Fruit fly (Drosophila melanogaster) whole organism, embryonic: ENCODE data around the gene CG17562.

Experiments
- Abd-B ChIP-seq: fragments of 200-800 bp; sonication (Bioruptor generic); optimal IDR thresholded peaks from 2 replicates; lab custom pipeline; 2018; ENCODE audit warnings: missing biosample characterization, mild to moderate bottlenecking, missing genetic modification characterization, moderate library complexity
- Adf1 ChIP-seq: fragments of 200-800 bp; sonication (Bioruptor generic); IDR thresholded peaks from 2 replicates; pipeline ENCODE4 v1.3.6; 2022; ENCODE audit warnings: missing biosample characterization, missing genetic modification characterization
- CG10431 ChIP-seq: fragments of 200-800 bp; sonication (Bioruptor generic); optimal IDR thresholded peaks from 3 replicates; lab custom pipeline; 2018; ENCODE audit warnings: missing biosample characterization, mild to moderate bottlenecking, missing genetic modification characterization
- CG12104 ChIP-seq: fragments of 200-800 bp; sonication (Bioruptor generic); optimal IDR thresholded peaks from 3 replicates; lab custom pipeline; 2016; ENCODE audit warnings: missing biosample characterization, missing genetic modification characterization
- CG12219 ChIP-seq: fragments of 200-800 bp; sonication (Bioruptor generic); optimal IDR thresholded peaks from 3 replicates; lab custom pipeline; 2018; ENCODE audit warnings: missing biosample characterization, mild to moderate bottlenecking, missing genetic modification characterization
- CG12236 ChIP-seq: fragments of 200-800 bp; sonication (Bioruptor generic); optimal IDR thresholded peaks from 2 replicates; lab custom pipeline; 2016; ENCODE audit warnings: missing biosample characterization, missing genetic modification characterization
- CG13296 ChIP-seq: fragments of 200-800 bp; sonication (Bioruptor generic); optimal IDR thresholded peaks from 3 replicates; lab custom pipeline; 2018; ENCODE audit warnings: missing biosample characterization, mild to moderate bottlenecking, missing genetic modification characterization
- CG14710 ChIP-seq: fragments of 200-800 bp; sonication (Bioruptor generic); optimal IDR thresholded peaks from 3 replicates; lab custom pipeline; 2019; ENCODE audit warnings: missing biosample characterization, mild to moderate bottlenecking, missing genetic modification characterization, moderate library complexity
- CG14860 ChIP-seq: fragments of 200-800 bp; sonication (Bioruptor generic); IDR thresholded peaks from 3 replicates; pipeline ENCODE4 v1.3.6; 2022; ENCODE audit warnings: missing biosample characterization, missing genetic modification characterization; ENCODE audit not compliant: partially characterized antibody
- CG15073 ChIP-seq: fragments of 200-800 bp; sonication (Bioruptor generic); optimal IDR thresholded peaks from 2 replicates; lab custom pipeline; 2016; ENCODE audit warnings: missing biosample characterization, missing genetic modification characterization
- CG17186 ChIP-seq: fragments of 200-800 bp; sonication (Bioruptor generic); optimal IDR thresholded peaks from 3 replicates; lab custom pipeline; 2017; ENCODE audit warnings: missing biosample characterization, missing genetic modification reagents, missing genetic modification characterization
- CG18619 ChIP-seq: fragments of 200-800 bp; sonication (Bioruptor generic); optimal IDR thresholded peaks from 3 replicates; lab custom pipeline; 2017; ENCODE audit warnings: missing biosample characterization, mild to moderate bottlenecking, missing genetic modification characterization
- CG32767 ChIP-seq: fragments of 200-800 bp; sonication (Bioruptor generic); IDR thresholded peaks from 2 replicates; pipeline ENCODE4 v1.3.6; 2022; ENCODE audit warnings: missing biosample characterization, missing genetic modification characterization
- CG3847 ChIP-seq: fragments of 200-800 bp; sonication (Bioruptor generic); IDR thresholded peaks from 2 replicates; pipeline ENCODE4 v1.3.6; 2022; ENCODE audit warnings: missing biosample characterization, missing genetic modification characterization
- CG4424 ChIP-seq: fragments of 200-800 bp; sonication (Bioruptor generic); optimal IDR thresholded peaks from 3 replicates; lab custom pipeline; 2016; ENCODE audit warnings: missing biosample characterization, missing genetic modification characterization
- CG4820 ChIP-seq: fragments of 200-800 bp; sonication (Bioruptor generic); optimal IDR thresholded peaks from 3 replicates; lab custom pipeline; 2016; ENCODE audit warnings: missing biosample characterization, missing genetic modification characterization
- CG5953 ChIP-seq: fragments of 200-800 bp; sonication (Bioruptor generic); IDR thresholded peaks from 2 replicates; pipeline ENCODE4 v1.3.6; 2022; ENCODE audit warnings: missing biosample characterization, missing genetic modification characterization
- CG7963 ChIP-seq: fragments of 200-800 bp; sonication (Bioruptor generic); IDR thresholded peaks from 3 replicates; pipeline ENCODE4 v1.3.6; 2022; ENCODE audit warnings: missing biosample characterization, missing genetic modification characterization; ENCODE audit not compliant: partially characterized antibody
- CG8388 ChIP-seq: fragments of 200-800 bp; sonication (Bioruptor generic); optimal IDR thresholded peaks from 2 replicates; lab custom pipeline; 2019; ENCODE audit warnings: missing biosample characterization, mild to moderate bottlenecking, missing genetic modification characterization, moderate library complexity
- CG8765 ChIP-seq: fragments of 200-800 bp; sonication (Bioruptor generic); IDR thresholded peaks from 2 replicates; pipeline ENCODE4 v1.3.6; 2022; ENCODE audit warnings: missing biosample characterization, missing genetic modification characterization
- CG9215 ChIP-seq: fragments of 200-800 bp; sonication (Bioruptor generic); IDR thresholded peaks from 2 replicates; pipeline ENCODE4 v1.3.6; 2022; ENCODE audit warnings: missing biosample characterization, missing genetic modification characterization
- CHES-1-like ChIP-seq: fragments of 200-800 bp; sonication (Bioruptor generic); optimal IDR thresholded peaks from 2 replicates; lab custom pipeline; 2016; ENCODE audit warnings: missing biosample characterization, missing genetic modification characterization
- CoRest ChIP-seq: fragments of 200-800 bp; sonication (Bioruptor generic); optimal IDR thresholded peaks from 3 replicates; lab custom pipeline; 2018; ENCODE audit warnings: missing biosample characterization, mild to moderate bottlenecking, missing genetic modification characterization, moderate library complexity
- D19A ChIP-seq: fragments of 200-800 bp; optimal IDR thresholded peaks from 3 replicates; lab custom pipeline; 2019; ENCODE audit warnings: missing biosample characterization, mild to moderate bottlenecking, missing genetic modification characterization, moderate library complexity
- Gug ChIP-seq: fragments of 200-800 bp; sonication (Bioruptor generic); IDR thresholded peaks from 4 replicates; pipeline ENCODE4 v1.3.6; 2022; ENCODE audit warnings: missing biosample characterization, missing genetic modification characterization
- Hmx ChIP-seq: fragments of 200-800 bp; sonication (Bioruptor generic); optimal IDR thresholded peaks from 2 replicates; lab custom pipeline; 2016; ENCODE audit warnings: missing biosample characterization, missing genetic modification characterization
- Hr3 ChIP-seq: fragments of 200-800 bp; sonication (Bioruptor generic); optimal IDR thresholded peaks from 3 replicates; lab custom pipeline; 2016; ENCODE audit warnings: missing biosample characterization, missing genetic modification characterization
- Hsf ChIP-seq: fragments of 200-800 bp; sonication (Bioruptor generic); optimal IDR thresholded peaks from 3 replicates; lab custom pipeline; 2016; ENCODE audit warnings: missing biosample characterization, missing genetic modification characterization
- Jarid2 ChIP-seq: fragments of 200-800 bp; sonication (Bioruptor generic); optimal IDR thresholded peaks from 3 replicates; lab custom pipeline; 2017; ENCODE audit warnings: mild to moderate bottlenecking, missing biosample characterization, missing genetic modification reagents, missing genetic modification characterization
- Neu2 ChIP-seq: fragments of 200-800 bp; sonication (Bioruptor generic); optimal IDR thresholded peaks from 3 replicates; lab custom pipeline; 2016; ENCODE audit warnings: missing biosample characterization, missing genetic modification characterization, borderline replicate concordance
- Poxn ChIP-seq: fragments of 200-800 bp; sonication (Bioruptor generic); IDR thresholded peaks from 2 replicates; pipeline ENCODE4 v1.3.6; 2022; ENCODE audit warnings: missing biosample characterization, missing genetic modification characterization
- TFAM ChIP-seq: fragments of 200-800 bp; sonication (Bioruptor generic); optimal IDR thresholded peaks from 2 replicates; lab custom pipeline; 2017; ENCODE audit warnings: missing biosample characterization, missing genetic modification characterization, inconsistent platforms
- ara ChIP-seq: fragments of 200-800 bp; sonication (Bioruptor generic); IDR thresholded peaks from 2 replicates; pipeline ENCODE4 v1.3.6; 2022; ENCODE audit warnings: missing biosample characterization, missing genetic modification characterization
- bbx ChIP-seq: fragments of 200-800 bp; sonication (Bioruptor generic); IDR thresholded peaks from 2 replicates; pipeline ENCODE4 v1.3.6; 2022; ENCODE audit warnings: missing biosample characterization, missing genetic modification characterization; ENCODE audit not compliant: partially characterized antibody
- crol ChIP-seq: fragments of 200-800 bp; sonication (Bioruptor generic); IDR thresholded peaks from 2 replicates; pipeline ENCODE4 v1.3.6; 2022; ENCODE audit warnings: missing biosample characterization, missing genetic modification characterization
- fd64A ChIP-seq: fragments of 200-800 bp; sonication (Bioruptor generic); optimal IDR thresholded peaks from 3 replicates; lab custom pipeline; 2018; ENCODE audit warnings: missing biosample characterization, mild to moderate bottlenecking, missing genetic modification characterization
- ham ChIP-seq: fragments of 200-800 bp; sonication (Bioruptor generic); IDR thresholded peaks from 2 replicates; pipeline ENCODE4 v1.3.6; 2022; ENCODE audit warnings: missing biosample characterization, missing genetic modification characterization
- her ChIP-seq: fragments of 200-800 bp; sonication (Bioruptor generic); optimal IDR thresholded peaks from 2 replicates; lab custom pipeline; 2016; ENCODE audit warnings: missing biosample characterization, missing genetic modification characterization
- inv ChIP-seq: fragments of 200-800 bp; sonication (Bioruptor generic); IDR thresholded peaks from 2 replicates; pipeline ENCODE4 v1.3.6; 2022; ENCODE audit warnings: missing biosample characterization, missing genetic modification characterization; ENCODE audit not compliant: partially characterized antibody
- klu ChIP-seq: fragments of 200-800 bp; sonication (Bioruptor generic); IDR thresholded peaks from 2 replicates; pipeline ENCODE4 v1.3.6; 2022; ENCODE audit warnings: missing biosample characterization, missing genetic modification characterization
- nom ChIP-seq: fragments of 200-800 bp; sonication (Bioruptor generic); optimal IDR thresholded peaks from 2 replicates; lab custom pipeline; 2017; ENCODE audit warnings: missing biosample characterization, missing genetic modification characterization, mild to moderate bottlenecking, moderate library complexity, missing genetic modification reagents
- pita ChIP-seq: fragments of 200-800 bp; sonication (Bioruptor generic); optimal IDR thresholded peaks from 2 replicates; lab custom pipeline; 2017; ENCODE audit warnings: missing biosample characterization, mild to moderate bottlenecking, missing genetic modification characterization
- psq ChIP-seq: fragments of 200-800 bp; sonication (Bioruptor generic); optimal IDR thresholded peaks from 2 replicates; lab custom pipeline; 2017; ENCODE audit warnings: missing biosample characterization, missing genetic modification characterization
- ro ChIP-seq: fragments of 200-800 bp; sonication (Bioruptor generic); IDR thresholded peaks from 2 replicates; pipeline ENCODE4 v1.3.6; 2022; ENCODE audit warnings: missing biosample characterization, missing genetic modification characterization
- row ChIP-seq: fragments of 200-800 bp; sonication (Bioruptor generic); IDR thresholded peaks from 3 replicates; pipeline ENCODE4 v1.3.6; 2022; ENCODE audit warnings: missing biosample characterization, missing genetic modification characterization
- slou ChIP-seq: fragments of 200-800 bp; sonication (Bioruptor generic); optimal IDR thresholded peaks from 3 replicates; lab custom pipeline; 2016; ENCODE audit warnings: missing biosample characterization, missing genetic modification characterization
- ttk ChIP-seq: fragments of 200-800 bp; sonication (Bioruptor generic); IDR thresholded peaks from 2 replicates; pipeline ENCODE4 v2.1.2; 2022; ENCODE audit warnings: missing biosample characterization, missing genetic modification characterization
- unpg ChIP-seq: fragments of 200-800 bp; sonication (Bioruptor generic); optimal IDR thresholded peaks from 3 replicates; lab custom pipeline; 2018; ENCODE audit warnings: missing biosample characterization, mild to moderate bottlenecking, missing genetic modification characterization, moderate library complexity
- vvl ChIP-seq: fragments of 200-800 bp; sonication (Bioruptor generic); IDR thresholded peaks from 2 replicates; pipeline ENCODE4 v1.3.6; 2022; ENCODE audit warnings: missing biosample characterization, missing genetic modification characterization
- zfh2 ChIP-seq: fragments of 200-800 bp; sonication (Bioruptor generic); optimal IDR thresholded peaks from 2 replicates; lab custom pipeline; 2016; ENCODE audit warnings: missing biosample characterization, missing genetic modification characterization

The CG17562 gene

dm6 chr3R:16573483-16574145 lies 41.5 kb upstream of the CG17562 start, which contains the start of gene CG14903 (continued):
- TF ChIP-seq CG7963 (no peak), Poxn (GFP tag; lab: Robert Waterston, UW) (no peak), CG3847 (GFP tag; lab: Robert Waterston, UW) (peak; percentile 22; the same call in 1 of the 2 replicates), CG17186 (peak; percentile 11), Jarid2 (GFP tag; lab: Kevin White, UChicago) (peak; percentile 47), Gug (no peak), Hsf (GFP tag; lab: Kevin White, UChicago) (peak; percentile 47), nom (GFP tag; lab: Kevin White, UChicago) (no peak), CG14860 (GFP tag; lab: Robert Waterston, UW) (peak; percentile 53; the same call in 2 of the 3 replicates), CG4424 (peak; percentile 39), crol (GFP tag; lab: Robert Waterston, UW) (no peak), pita (GFP tag; lab: Kevin White, UChicago) (peak; percentile 13), CG32767 (GFP tag; lab: Robert Waterston, UW) (no peak), bbx (GFP tag; lab: Robert Waterston, UW) (peak; percentile 51), ham (GFP tag; lab: Robert Waterston, UW) (no peak), row (GFP tag; lab: Robert Waterston, UW) (peak; percentile 78), Adf1 (no peak), ro (no peak), vvl (GFP tag; lab: Robert Waterston, UW) (no peak; the same call in 1 of the 2 replicates), CG15073 (no peak), fd64A (no peak), CoRest (tag; lab: Kevin White, UChicago) (peak; percentile 64), CG8388 (GFP tag; lab: Kevin White, UChicago) (no peak), TFAM (GFP tag; lab: Kevin White, UChicago) (no peak), CG13296 (GFP tag; lab: Kevin White, UChicago) (no peak), psq (GFP tag; lab: Kevin White, UChicago) (no peak), CG9215 (no peak), CG12236 (GFP tag; lab: Kevin White, UChicago) (no peak), ara (GFP tag; lab: Robert Waterston, UW) (no peak), her (GFP tag; lab: Kevin White, UChicago) (no peak), Neu2 (GFP tag; lab: Kevin White, UChicago) (no peak), slou (no peak), CG4820 (GFP tag; lab: Kevin White, UChicago) (no peak), ttk (GFP tag; lab: Robert Waterston, UW) (no peak; the same call in 1 of the 2 replicates), CG18619 (GFP tag; lab: Kevin White, UChicago) (peak; percentile 3), zfh2 (peak; percentile 21), CG5953 (GFP tag; lab: Robert Waterston, UW) (no peak), inv (peak; percentile 53), CHES-1-like (GFP tag; lab: Kevin White, UChicago) (peak; percentile 40), D19A (peak; percentile 37), CG12104 (no peak), Hmx (GFP tag; lab: Kevin White, UChicago) (no peak), CG8765 (GFP tag; lab: Robert Waterston, UW) (no peak; the same call in 1 of the 2 replicates), klu (no peak), CG10431 (GFP tag; lab: Kevin White, UChicago) (no peak), Hr3 (peak; percentile 31), CG14710 (tag; lab: Kevin White, UChicago) (peak; percentile 87), Abd-B (GFP tag; lab: Kevin White, UChicago) (peak; percentile 79), CG12219 (no peak), unpg (GFP tag; lab: Kevin White, UChicago) (no peak)
